Worm (Caenorhabditis elegans) whole organism, late embryonic: ENCODE data around the gene sto-4.

Experiments used
- dve-1 ChIP-seq: sonication (generic microtip); optimal IDR thresholded peaks from 2 replicates; lab custom pipeline; 2017; ENCODE audit warnings: antibody characterized with exemption, mild to moderate bottlenecking, missing genetic modification characterization, missing compliant biosample characterization
- nfya-1 ChIP-seq: sonication (generic microtip); optimal IDR thresholded peaks from 2 replicates; lab custom pipeline; 2017; ENCODE audit warnings: missing genetic modification characterization, mild to moderate bottlenecking, missing compliant biosample characterization, antibody characterized with exemption, moderate library complexity
- pqm-1 ChIP-seq: sonication (generic microtip); optimal IDR thresholded peaks from 2 replicates; lab custom pipeline; 2016; ENCODE audit warnings: missing genetic modification characterization, missing compliant biosample characterization

DNA sequence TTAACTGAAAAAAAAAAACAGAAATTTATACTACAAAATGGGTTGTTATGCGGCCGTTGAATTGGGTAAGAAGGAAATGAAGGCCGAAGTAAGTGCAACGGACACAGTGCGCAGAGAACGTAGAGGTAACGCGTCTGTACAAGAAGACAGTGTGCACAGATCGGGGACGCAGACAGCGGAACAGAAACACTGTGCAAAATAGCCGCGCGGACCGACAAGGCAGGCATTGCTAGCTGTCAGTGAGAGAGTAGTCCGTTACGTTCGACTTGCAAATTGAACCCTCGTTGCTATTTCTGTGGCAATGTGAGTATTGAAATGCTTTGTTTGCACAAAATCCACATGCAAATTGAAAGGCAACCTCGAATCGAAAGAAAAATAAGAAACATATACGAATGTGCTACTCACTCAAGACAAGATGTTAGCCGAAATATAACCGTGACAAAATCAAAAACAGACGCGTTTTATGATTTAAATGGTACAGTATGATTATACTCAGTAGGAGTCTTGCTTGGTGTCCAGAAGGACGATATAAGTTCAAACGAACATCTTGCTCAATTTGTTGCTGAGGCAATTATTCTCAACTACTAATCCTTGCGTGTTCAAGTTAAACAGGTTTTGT lies 43.3 kb upstream of the sto-4 start:
- no peak for TF ChIP-seq dve-1 (tag; lab: Kevin White, UChicago)
- TF ChIP-seq pqm-1: no peak
- peak; percentile 5 for TF ChIP-seq nfya-1 (tag; lab: Kevin White, UChicago)
